Fruit fly (Drosophila melanogaster) whole organism, pupa: ENCODE data around the gene PIG-H.

Experiments
- CG10348 ChIP-seq: fragments of 200-800 bp; sonication (Bioruptor generic); IDR thresholded peaks from 2 replicates; pipeline ENCODE4 v1.3.6; 2022; ENCODE audit warnings: missing biosample characterization, missing genetic modification characterization
- CG12605 ChIP-seq: fragments of 200-800 bp; sonication (Bioruptor generic); IDR thresholded peaks from 2 replicates; pipeline ENCODE4 v1.3.6; 2022; ENCODE audit warnings: missing biosample characterization, missing genetic modification characterization
- CG13204 ChIP-seq: fragments of 200-800 bp; sonication (Bioruptor generic); optimal IDR thresholded peaks from 2 replicates; lab custom pipeline; 2018; ENCODE audit warnings: missing biosample characterization, mild to moderate bottlenecking, missing genetic modification characterization, moderate library complexity
- CG14655 ChIP-seq: fragments of 200-800 bp; sonication (Bioruptor generic); optimal IDR thresholded peaks from 3 replicates; lab custom pipeline; 2017; ENCODE audit warnings: mild to moderate bottlenecking, missing biosample characterization, missing genetic modification reagents, missing genetic modification characterization
- CG15710 ChIP-seq: fragments of 200-800 bp; sonication (Bioruptor generic); optimal IDR thresholded peaks from 2 replicates; lab custom pipeline; 2018; ENCODE audit warnings: missing biosample characterization, mild to moderate bottlenecking, missing genetic modification characterization, moderate library complexity
- CG17806 ChIP-seq: fragments of 200-800 bp; sonication (Bioruptor generic); optimal IDR thresholded peaks from 2 replicates; lab custom pipeline; 2018; ENCODE audit warnings: missing biosample characterization, mild to moderate bottlenecking, missing genetic modification characterization, moderate library complexity
- CG32121 ChIP-seq: fragments of 200-800 bp; sonication (Bioruptor generic); IDR thresholded peaks from 2 replicates; pipeline ENCODE4 v1.3.6; 2022; ENCODE audit warnings: missing biosample characterization, missing genetic modification characterization
- CG34367 ChIP-seq: fragments of 200-800 bp; sonication (Bioruptor generic); optimal IDR thresholded peaks from 2 replicates; lab custom pipeline; 2018; ENCODE audit warnings: missing biosample characterization, mild to moderate bottlenecking, missing genetic modification characterization
- CG4496 ChIP-seq: fragments of 200-800 bp; sonication (Bioruptor generic); IDR thresholded peaks from 3 replicates; pipeline ENCODE4 v1.3.6; 2022; ENCODE audit warnings: missing biosample characterization, missing genetic modification characterization
- CG8159 ChIP-seq: fragments of 200-800 bp; sonication (Bioruptor generic); optimal IDR thresholded peaks from 3 replicates; lab custom pipeline; 2018; ENCODE audit warnings: missing biosample characterization, mild to moderate bottlenecking, missing genetic modification characterization, moderate library complexity
- CG8301 ChIP-seq: fragments of 200-800 bp; sonication (Bioruptor generic); optimal IDR thresholded peaks from 2 replicates; lab custom pipeline; 2018; ENCODE audit warnings: missing biosample characterization, mild to moderate bottlenecking, missing genetic modification characterization
- CG9948 ChIP-seq: fragments of 200-800 bp; sonication (Bioruptor generic); optimal IDR thresholded peaks from 2 replicates; lab custom pipeline; 2018; ENCODE audit warnings: missing biosample characterization, mild to moderate bottlenecking, missing genetic modification characterization, moderate library complexity
- D1 ChIP-seq: fragments of 200-800 bp; sonication (Bioruptor generic); optimal IDR thresholded peaks from 2 replicates; lab custom pipeline; 2018; ENCODE audit warnings: missing biosample characterization, mild to moderate bottlenecking, missing genetic modification characterization, moderate library complexity
- EcR ChIP-seq: fragments of 200-800 bp; sonication (Bioruptor generic); optimal IDR thresholded peaks from 3 replicates; lab custom pipeline; 2019; ENCODE audit warnings: missing biosample characterization, missing genetic modification characterization, mild to moderate bottlenecking, moderate library complexity, missing genetic modification reagents
- Ets98B ChIP-seq: fragments of 200-800 bp; sonication (Bioruptor generic); IDR thresholded peaks from 2 replicates; pipeline ENCODE4 v1.3.6; 2022; ENCODE audit warnings: missing biosample characterization, missing genetic modification characterization
- Pif1A ChIP-seq: fragments of 200-800 bp; sonication (Bioruptor generic); optimal IDR thresholded peaks from 3 replicates; lab custom pipeline; 2016; ENCODE audit warnings: missing biosample characterization, missing genetic modification characterization
- Pif1B ChIP-seq: fragments of 200-800 bp; sonication (Bioruptor generic); optimal IDR thresholded peaks from 3 replicates; lab custom pipeline; 2016; ENCODE audit warnings: missing biosample characterization, missing genetic modification characterization
- Snoo ChIP-seq: fragments of 200-800 bp; sonication (Bioruptor generic); optimal IDR thresholded peaks from 3 replicates; lab custom pipeline; 2017; ENCODE audit warnings: missing biosample characterization, mild to moderate bottlenecking, missing genetic modification characterization, inconsistent platforms
- fd96Ca ChIP-seq: fragments of 200-800 bp; sonication (Bioruptor generic); IDR thresholded peaks from 3 replicates; pipeline ENCODE4 v1.3.6; 2022; ENCODE audit warnings: missing biosample characterization, missing genetic modification characterization
- gl ChIP-seq: fragments of 200-800 bp; sonication (Bioruptor generic); optimal IDR thresholded peaks from 2 replicates; lab custom pipeline; 2018; ENCODE audit warnings: missing biosample characterization, mild to moderate bottlenecking, missing genetic modification characterization
- rn ChIP-seq: fragments of 200-800 bp; sonication (Bioruptor generic); IDR thresholded peaks from 2 replicates; pipeline ENCODE4 v1.3.6; 2022; ENCODE audit warnings: missing biosample characterization, missing genetic modification characterization

The PIG-H gene

DNA sequence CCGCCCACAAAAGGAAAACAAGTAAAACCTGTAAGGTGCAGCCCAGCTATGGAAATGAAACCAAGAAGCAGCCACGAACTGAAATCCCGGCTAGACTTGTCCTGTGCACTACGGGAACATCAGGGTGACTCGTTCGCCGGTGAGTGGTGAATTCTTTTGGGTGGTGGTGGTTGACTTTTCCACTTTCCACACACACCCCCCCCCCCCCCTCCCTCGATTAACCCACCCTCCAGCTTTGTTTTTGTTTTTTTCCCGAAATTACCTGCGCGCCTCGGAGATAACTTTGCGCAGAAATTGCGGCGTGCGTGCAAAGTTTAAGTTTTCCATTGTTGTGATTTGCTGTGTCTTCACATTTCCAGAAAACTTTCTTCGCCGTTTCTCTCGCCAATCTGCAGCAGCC lies 26.9 kb downstream of the PIG-H start:
- TF ChIP-seq CG32121 (GFP tag; lab: Robert Waterston, UW) (no peak), CG9948 (tag; lab: Kevin White, UChicago) (no peak), CG34367 (tag; lab: Kevin White, UChicago) (no peak), CG15710 (no peak), CG13204 (no peak), CG17806 (no peak), CG12605 (no peak), Pif1A (GFP tag; lab: Kevin White, UChicago) (no peak), CG14655 (GFP tag; lab: Kevin White, UChicago) (no peak), EcR (GFP tag; lab: Kevin White, UChicago) (no peak), Snoo (no peak), CG10348 (no peak), gl (no peak), D1 (tag; lab: Kevin White, UChicago) (no peak), fd96Ca (no peak), CG8159 (tag; lab: Kevin White, UChicago) (no peak), CG8301 (tag; lab: Kevin White, UChicago) (no peak), Pif1B (no peak), rn (GFP tag; lab: Robert Waterston, UW) (no peak), Ets98B (GFP tag; lab: Robert Waterston, UW) (no peak)

DNA sequence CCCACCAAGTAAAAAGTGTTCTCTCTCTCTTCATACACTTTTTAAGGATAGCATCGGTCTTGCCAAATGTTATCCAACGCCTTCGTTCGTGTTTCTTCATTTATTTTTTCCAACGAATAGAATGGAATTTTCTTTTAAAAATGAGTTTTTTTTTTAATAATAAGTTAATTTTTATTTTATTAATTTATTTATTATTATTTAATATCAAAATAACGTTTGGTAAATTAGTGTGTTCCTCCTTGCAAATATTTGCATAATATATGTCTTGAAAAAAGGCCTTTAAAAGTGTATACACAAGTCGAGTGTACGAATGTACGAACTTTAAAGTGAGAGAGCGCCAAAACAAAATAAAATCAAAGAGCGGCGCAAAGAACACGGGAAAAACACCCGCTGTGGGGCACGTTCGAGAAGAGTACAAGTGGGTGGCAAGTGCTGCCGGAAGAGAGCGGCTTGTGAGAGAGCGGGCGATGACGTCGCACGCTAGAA lies 27.6 kb downstream of the PIG-H start:
- peak; percentile 86 for TF ChIP-seq Pif1B
- TF ChIP-seq rn (GFP tag; lab: Robert Waterston, UW) = no peak
- peak; percentile 62 for TF ChIP-seq CG12605
- TF ChIP-seq CG9948 (tag; lab: Kevin White, UChicago) = peak; percentile 87
- peak; percentile 38 for TF ChIP-seq Pif1A (GFP tag; lab: Kevin White, UChicago)
- peak; percentile 85 for TF ChIP-seq CG34367 (tag; lab: Kevin White, UChicago)
- TF ChIP-seq CG14655 (GFP tag; lab: Kevin White, UChicago) = peak; percentile 93
- 0 out of 2 replicates have a peak, but pooled peaks have one; percentile 11 for TF ChIP-seq CG10348
- peak; percentile 63 for TF ChIP-seq CG32121 (GFP tag; lab: Robert Waterston, UW)
- no peak for TF ChIP-seq gl
- TF ChIP-seq EcR (GFP tag; lab: Kevin White, UChicago) = peak; percentile 43
- TF ChIP-seq Ets98B (GFP tag; lab: Robert Waterston, UW) = peak; percentile 65
- peak; percentile 80 for TF ChIP-seq CG17806
- TF ChIP-seq CG13204 = peak; percentile 79
- TF ChIP-seq CG15710 = peak; percentile 93
- no peak for TF ChIP-seq fd96Ca
- TF ChIP-seq CG8301 (tag; lab: Kevin White, UChicago) = peak; percentile 55
- TF ChIP-seq D1 (tag; lab: Kevin White, UChicago) = peak; percentile 85
- TF ChIP-seq CG8159 (tag; lab: Kevin White, UChicago) = peak; percentile 91
- TF ChIP-seq CG4496 (GFP tag; lab: Robert Waterston, UW) = peak; percentile 43; the same call in 1 of the 3 replicates
- peak; percentile 85 for TF ChIP-seq Snoo

DNA sequence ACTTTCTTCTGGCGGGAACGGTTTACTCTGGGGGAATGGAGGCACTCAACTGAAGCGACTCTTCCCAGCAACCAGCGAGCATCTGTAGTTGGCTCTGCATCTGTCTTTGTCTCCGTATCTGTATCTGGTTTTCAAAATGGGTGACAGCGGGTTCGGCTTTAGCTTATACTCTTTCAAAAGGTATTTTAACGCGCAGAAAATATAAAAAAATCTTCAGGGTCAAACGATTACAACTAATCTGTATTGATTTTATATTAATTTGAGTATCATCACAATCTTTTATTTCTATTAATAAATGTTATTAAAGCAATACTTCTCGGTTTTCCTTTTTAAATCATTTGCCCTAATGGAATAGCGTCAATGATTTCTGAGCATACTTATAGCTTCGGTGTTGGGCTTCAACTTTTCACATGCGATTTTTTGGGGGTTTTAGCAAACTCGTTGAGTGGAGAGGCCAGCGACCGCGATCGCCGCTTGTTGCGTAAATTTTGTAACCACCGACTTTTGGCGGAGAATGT lies 29.9 kb downstream of the PIG-H start, which contains the start of gene ImpE3:
ImpE3 (minus strand) TSS at position 51 of the 518 bp plus-strand sequence.
- TF ChIP-seq Pif1A (GFP tag; lab: Kevin White, UChicago) (peak; percentile 43), D1 (tag; lab: Kevin White, UChicago) (no peak), EcR (GFP tag; lab: Kevin White, UChicago) (peak; percentile 32), Snoo (peak; percentile 72), CG8301 (tag; lab: Kevin White, UChicago) (peak; percentile 61), Ets98B (GFP tag; lab: Robert Waterston, UW) (peak; percentile 20; the same call in 1 of the 2 replicates), CG14655 (GFP tag; lab: Kevin White, UChicago) (peak; percentile 41), CG8159 (tag; lab: Kevin White, UChicago) (peak; percentile 36), rn (GFP tag; lab: Robert Waterston, UW) (no peak), CG17806 (peak; percentile 25), CG12605 (no peak), CG32121 (GFP tag; lab: Robert Waterston, UW) (no peak), Pif1B (peak; percentile 36), CG15710 (peak; percentile 36)

DNA sequence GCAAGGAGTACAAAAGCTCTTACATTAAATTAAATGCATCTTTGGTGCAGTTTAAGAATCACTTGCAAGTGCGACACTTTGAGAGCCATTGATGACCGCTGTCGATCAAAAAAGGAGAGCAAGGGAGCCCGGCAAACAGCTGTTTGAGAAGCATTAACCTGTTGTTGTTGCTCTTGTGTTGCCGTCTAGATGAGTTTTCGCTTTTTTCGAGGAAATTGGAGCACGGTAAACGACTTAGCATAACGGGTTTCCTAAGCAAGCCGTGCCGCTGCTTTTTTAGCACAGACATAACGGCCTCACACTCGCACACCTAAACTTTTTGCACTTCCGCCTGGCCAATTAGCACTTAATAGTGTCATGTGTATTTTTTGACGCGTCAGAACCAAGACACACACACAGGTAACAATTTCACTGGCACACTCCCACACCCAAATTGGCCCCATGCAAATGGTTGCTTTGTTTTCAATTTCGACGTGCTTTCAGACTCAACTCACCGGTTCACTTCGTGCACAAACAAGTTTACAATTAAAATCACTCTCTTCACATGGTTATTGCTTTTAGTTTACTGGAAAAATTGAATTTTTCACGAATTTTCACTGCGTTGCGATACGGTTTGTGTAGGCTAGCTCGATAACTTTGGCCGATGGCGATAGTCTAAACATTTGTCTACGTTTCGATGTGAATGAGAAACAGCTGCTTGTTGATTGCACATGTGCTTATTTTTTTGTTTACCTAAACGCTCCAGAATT lies 30.7 kb downstream of the PIG-H start, which contains the start of the genes CG10903 and CG2747:
CG10903 (plus strand) TSS at position 261 of the 749 bp plus-strand sequence.
CG2747 (minus strand) TSS at position 640 of the 749 bp plus-strand sequence.
- peak; percentile 41; the same call in 1 of the 3 replicates for TF ChIP-seq CG4496 (GFP tag; lab: Robert Waterston, UW)
- no peak for TF ChIP-seq fd96Ca
- TF ChIP-seq EcR (GFP tag; lab: Kevin White, UChicago) = peak; percentile 43
- TF ChIP-seq CG15710 = no peak
- TF ChIP-seq, all 21 proteins: peak for 2

DNA sequence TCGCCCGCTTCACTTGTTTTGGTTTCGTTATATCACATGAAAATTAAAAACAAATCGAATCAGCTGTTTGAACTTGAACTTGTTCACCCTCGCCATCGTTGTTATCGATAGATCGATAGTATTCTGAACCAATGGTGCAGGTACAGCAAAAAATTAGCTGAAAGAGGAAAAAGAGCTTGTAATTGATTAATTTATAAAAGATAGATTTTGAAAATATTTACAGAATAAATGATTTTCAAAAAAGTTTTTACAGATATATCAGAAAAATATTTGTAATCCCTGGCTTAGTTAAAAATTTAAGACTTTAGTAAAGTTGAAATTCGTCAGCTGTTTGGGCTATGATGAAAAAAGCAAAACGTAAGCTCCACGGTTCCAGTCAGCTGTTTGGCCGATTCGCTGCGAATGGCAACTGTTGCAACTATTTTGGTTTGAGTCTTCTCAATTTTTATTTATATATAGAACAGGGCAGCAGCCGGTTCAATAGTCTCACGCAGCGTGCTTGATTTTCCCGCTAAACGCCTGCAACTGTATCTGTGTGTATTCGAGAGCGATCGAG lies 33.4 kb downstream of the PIG-H start, which contains the start of the genes CG11035 and unc-45:
CG11035 (minus strand) TSS at position 87 of the 556 bp plus-strand sequence.
unc-45 (plus strand) TSS at position 379 of the 556 bp plus-strand sequence.
- TF ChIP-seq CG8159 (tag; lab: Kevin White, UChicago) = peak; percentile 39
- no peak for TF ChIP-seq Pif1A (GFP tag; lab: Kevin White, UChicago)
- TF ChIP-seq CG10348 = no peak
- TF ChIP-seq CG4496 (GFP tag; lab: Robert Waterston, UW) = 0 out of 3 replicates have a peak, but pooled peaks have one; percentile 61
- TF ChIP-seq CG13204 = no peak
- no peak for TF ChIP-seq gl
- TF ChIP-seq EcR (GFP tag; lab: Kevin White, UChicago) = peak; percentile 87
- no peak for TF ChIP-seq Pif1B
- no peak for TF ChIP-seq Snoo
- TF ChIP-seq fd96Ca = no peak
- peak; percentile 34 for TF ChIP-seq CG17806
- TF ChIP-seq D1 (tag; lab: Kevin White, UChicago) = no peak
- peak; percentile 20 for TF ChIP-seq CG8301 (tag; lab: Kevin White, UChicago)
- peak; percentile 38 for TF ChIP-seq CG15710
- 0 out of 2 replicates have a peak, but pooled peaks have one; percentile 42 for TF ChIP-seq CG32121 (GFP tag; lab: Robert Waterston, UW)
- TF ChIP-seq CG9948 (tag; lab: Kevin White, UChicago) = peak; percentile 3
- no peak for TF ChIP-seq rn (GFP tag; lab: Robert Waterston, UW)
- peak; percentile 49 for TF ChIP-seq CG14655 (GFP tag; lab: Kevin White, UChicago)
- no peak for TF ChIP-seq CG12605
- no peak for TF ChIP-seq CG34367 (tag; lab: Kevin White, UChicago)
- no peak; the same call in 1 of the 2 replicates for TF ChIP-seq Ets98B (GFP tag; lab: Robert Waterston, UW)
